Worm (Caenorhabditis elegans): ENCODE data around the gene gvd-1.

- no peak for TF ChIP-seq fkh-10 (GFP tag; optimal IDR thresholded peaks at IDR 0.05)
- TF ChIP-seq lin-11 (tag; optimal IDR thresholded peaks at IDR 0.05): no peak
- TF ChIP-seq pha-4 (tag; optimal IDR thresholded peaks at IDR 0.05): no peak
- TF ChIP-seq ceh-14 (tag; optimal IDR thresholded peaks at IDR 0.05): no peak
- TF ChIP-seq eyg-1 (tag; optimal IDR thresholded peaks at IDR 0.05): no peak
- TF ChIP-seq pqm-1 (tag; optimal IDR thresholded peaks at IDR 0.05): no peak
- no peak for TF ChIP-seq nfya-1 (tag; optimal IDR thresholded peaks at IDR 0.05)
- no peak for TF ChIP-seq ceh-9 (tag; optimal IDR thresholded peaks at IDR 0.05)
- TF ChIP-seq T23F11.4 (GFP tag; optimal IDR thresholded peaks at IDR 0.05): no peak
- TF ChIP-seq npax-4 (tag; optimal IDR thresholded peaks at IDR 0.05): no peak
Measured at ce11 chrII:418782-419181, 38.9 kb downstream of the gvd-1 start, which contains the start of gene C24H12.6.
